Fruit fly (Drosophila melanogaster) whole organism, wandering third instar larva: ENCODE data around the gene sba.

ENCODE experiments used
- Abd-B ChIP-seq: fragments of >200 bp; optimal IDR thresholded peaks from 2 replicates; lab custom pipeline; 2017; ENCODE audit warnings: missing biosample characterization, missing genetic modification characterization
- CG32264 ChIP-seq: fragments of 200-800 bp; sonication (Bioruptor generic); optimal IDR thresholded peaks from 2 replicates; lab custom pipeline; 2016; ENCODE audit warnings: missing biosample characterization, missing genetic modification characterization
- Dfd ChIP-seq: fragments of >200 bp; optimal IDR thresholded peaks from 2 replicates; lab custom pipeline; 2017; ENCODE audit warnings: missing biosample characterization, missing genetic modification characterization
- Dif ChIP-seq: fragments of 200-275, 200-300 bp; sonication (Bioruptor generic); optimal IDR thresholded peaks from 2 replicates; lab custom pipeline; 2018; ENCODE audit warnings: missing biosample characterization, missing genetic modification characterization; ENCODE audit not compliant: partially characterized antibody
- GATAd ChIP-seq: sonication (Bioruptor generic); optimal IDR thresholded peaks from 2 replicates; lab custom pipeline; 2016; ENCODE audit warnings: missing biosample characterization, missing genetic modification characterization
- HLH106 ChIP-seq: fragments of 200-800 bp; optimal IDR thresholded peaks from 3 replicates; lab custom pipeline; 2019; ENCODE audit warnings: missing biosample characterization, mild to moderate bottlenecking, missing genetic modification characterization, moderate library complexity
- Hnf4 ChIP-seq: fragments of 200-800 bp; sonication (Bioruptor generic); optimal IDR thresholded peaks from 2 replicates; lab custom pipeline; 2016; ENCODE audit warnings: missing biosample characterization, mild to moderate bottlenecking, missing genetic modification characterization
- Hr78 ChIP-seq: fragments of >200 bp; optimal IDR thresholded peaks from 2 replicates; lab custom pipeline; 2017; ENCODE audit warnings: missing biosample characterization, missing genetic modification characterization
- Hr83 ChIP-seq: fragments of 200-300 bp; sonication (Bioruptor generic); optimal IDR thresholded peaks from 2 replicates; lab custom pipeline; 2016; ENCODE audit warnings: missing biosample characterization, mild to moderate bottlenecking, missing genetic modification characterization, moderate library complexity; ENCODE audit not compliant: poor library complexity, severe bottlenecking
- Jra ChIP-seq: sonication (Bioruptor generic); optimal IDR thresholded peaks from 2 replicates; lab custom pipeline; 2016; ENCODE audit warnings: missing biosample characterization, missing genetic modification characterization
- Mio ChIP-seq: sonication (Bioruptor generic); optimal IDR thresholded peaks from 2 replicates; lab custom pipeline; 2016; ENCODE audit warnings: missing biosample characterization, missing genetic modification characterization
- Myc ChIP-seq: fragments of >200 bp; optimal IDR thresholded peaks from 2 replicates; lab custom pipeline; 2017
- N ChIP-seq: fragments of >200 bp; optimal IDR thresholded peaks from 2 replicates; lab custom pipeline; 2018; ENCODE audit warnings: missing biosample characterization, missing external identifiers, missing genetic modification characterization
- OdsH ChIP-seq: fragments of 200-800 bp; sonication (Bioruptor generic); optimal IDR thresholded peaks from 2 replicates; lab custom pipeline; 2016; ENCODE audit warnings: missing biosample characterization, mild to moderate bottlenecking, missing genetic modification characterization
- Rel ChIP-seq, 2 experiments: fragments of 200-800 bp; sonication (Bioruptor generic) in 1 of 2; optimal IDR thresholded peaks; 2 replicates in 1 of 2; 3 replicates in 1 of 2; lab custom pipeline; 2016 to 2019; ENCODE audit warnings: mild to moderate bottlenecking in 2 of 2, missing biosample characterization in 2 of 2, missing genetic modification characterization in 2 of 2, moderate library complexity in 1 of 2
- Sp1 ChIP-seq: fragments of 200-800 bp; sonication (Bioruptor generic); optimal IDR thresholded peaks from 3 replicates; lab custom pipeline; 2019; ENCODE audit warnings: missing biosample characterization, mild to moderate bottlenecking, missing genetic modification characterization, moderate library complexity
- Vsx2 ChIP-seq: fragments of 200-300, 225-300 bp; sonication (Bioruptor generic); optimal IDR thresholded peaks from 2 replicates; lab custom pipeline; 2018; ENCODE audit warnings: missing biosample characterization, missing genetic modification characterization; ENCODE audit not compliant: partially characterized antibody
- br ChIP-seq: fragments of 200-800 bp; sonication (Bioruptor generic); optimal IDR thresholded peaks from 2 replicates; lab custom pipeline; 2016; ENCODE audit warnings: missing biosample characterization, missing genetic modification characterization
- brk ChIP-seq: fragments of 200-800 bp; sonication (Bioruptor generic); optimal IDR thresholded peaks from 2 replicates; lab custom pipeline; 2016; ENCODE audit warnings: missing biosample characterization, mild to moderate bottlenecking, missing genetic modification characterization
- dl ChIP-seq, 2 experiments: fragments of 175-275, 200-275 bp in 1 of 2; fragments of 200-275 bp in 1 of 2; sonication (Bioruptor generic); optimal IDR thresholded peaks; lab custom pipeline; 2018; ENCODE audit warnings: mild to moderate bottlenecking in 2 of 2, missing biosample characterization in 2 of 2, missing genetic modification characterization in 2 of 2, moderate library complexity in 2 of 2; ENCODE audit not compliant: partially characterized antibody in 2 of 2, insufficient read depth in 1 of 2
- dmrt93B ChIP-seq: fragments of 200-800 bp; sonication (Bioruptor generic); optimal IDR thresholded peaks from 2 replicates; lab custom pipeline; 2018; ENCODE audit warnings: missing biosample characterization, mild to moderate bottlenecking, missing genetic modification characterization
- dsf ChIP-seq: sonication (Bioruptor generic); optimal IDR thresholded peaks from 2 replicates; lab custom pipeline; 2016; ENCODE audit warnings: missing biosample characterization, missing genetic modification characterization, borderline replicate concordance
- ey ChIP-seq: fragments of 200-800 bp; sonication (Bioruptor generic); optimal IDR thresholded peaks from 2 replicates; lab custom pipeline; 2016; ENCODE audit warnings: missing biosample characterization, missing genetic modification characterization
- foxo ChIP-seq, 2 experiments: fragments of 200-800 bp; sonication (Bioruptor generic); optimal IDR thresholded peaks; 2 replicates in 1 of 2; 3 replicates in 1 of 2; lab custom pipeline; 2016 to 2017; ENCODE audit warnings: missing biosample characterization in 2 of 2, missing genetic modification characterization in 2 of 2
- fru ChIP-seq: fragments of 200-800 bp; sonication (Bioruptor generic); optimal IDR thresholded peaks from 3 replicates; lab custom pipeline; 2016; ENCODE audit warnings: missing biosample characterization, mild to moderate bottlenecking, missing genetic modification characterization
- h ChIP-seq: fragments of 200-800 bp; sonication (Bioruptor generic); optimal IDR thresholded peaks from 3 replicates; lab custom pipeline; 2016; ENCODE audit warnings: missing biosample characterization, mild to moderate bottlenecking, missing genetic modification characterization
- jim ChIP-seq: fragments of 175-275, 200-325 bp; sonication (Bioruptor generic); optimal IDR thresholded peaks from 2 replicates; lab custom pipeline; 2016; ENCODE audit warnings: missing biosample characterization, mild to moderate bottlenecking, missing genetic modification characterization
- lola ChIP-seq: fragments of >200 bp; optimal IDR thresholded peaks from 2 replicates; lab custom pipeline; 2017; ENCODE audit warnings: missing biosample characterization, missing genetic modification characterization
- pan ChIP-seq: fragments of >200 bp; optimal IDR thresholded peaks from 2 replicates; lab custom pipeline; 2017
- psq ChIP-seq: fragments of 200-800 bp; sonication (Bioruptor generic); optimal IDR thresholded peaks from 3 replicates; lab custom pipeline; 2017; ENCODE audit warnings: missing biosample characterization, mild to moderate bottlenecking, missing genetic modification characterization, moderate library complexity
- rgr ChIP-seq: fragments of 200-800 bp; sonication (Bioruptor generic); optimal IDR thresholded peaks from 3 replicates; lab custom pipeline; 2016; ENCODE audit warnings: missing biosample characterization, mild to moderate bottlenecking, missing genetic modification characterization
- sage ChIP-seq: fragments of 200-800 bp; sonication (Bioruptor generic); optimal IDR thresholded peaks from 2 replicates; lab custom pipeline; 2016; ENCODE audit warnings: missing biosample characterization, mild to moderate bottlenecking, missing genetic modification characterization
- tai ChIP-seq: sonication (Bioruptor generic); optimal IDR thresholded peaks from 2 replicates; lab custom pipeline; 2016; ENCODE audit warnings: missing biosample characterization, missing genetic modification characterization
- usp ChIP-seq: fragments of >200 bp; optimal IDR thresholded peaks from 2 replicates; lab custom pipeline; 2017; ENCODE audit warnings: missing biosample characterization, missing genetic modification characterization
- woc ChIP-seq: sonication (Bioruptor generic); optimal IDR thresholded peaks from 2 replicates; lab custom pipeline; 2016; ENCODE audit warnings: missing biosample characterization, mild to moderate bottlenecking, missing genetic modification characterization

Gene sba

dm6 chr3R:23914415-23915041, 8.2 kb downstream of the sba start:
- TF ChIP-seq Sp1 (GFP tag; lab: Kevin White, UChicago) (no peak), Dif (GFP tag; lab: Kevin White, UChicago) (peak; percentile 1), Mio (no peak), usp (no peak), CG32264 (GFP tag; lab: Kevin White, UChicago) (no peak), Vsx2 (GFP tag; lab: Kevin White, UChicago) (peak; percentile 3), Hnf4 (no peak), Myc (lab: Kevin White, UChicago) (no peak), h (GFP tag; lab: Kevin White, UChicago) (no peak)

- TF ChIP-seq Dfd (GFP tag; lab: Kevin White, UChicago) (peak; percentile 41), psq (GFP tag; lab: Kevin White, UChicago) (no peak)
These were observed 10.4 kb downstream of the sba start for dm6 chr3R:23912349-23912748.

- no peak for TF ChIP-seq Hr78 (GFP tag; lab: Kevin White, UChicago)
- TF ChIP-seq Dfd (GFP tag; lab: Kevin White, UChicago) = peak; percentile 11
- TF ChIP-seq, all 38 proteins: peak for 1
These were observed 11.6 kb downstream of the sba start for dm6 chr3R:23911073-23911690.

dm6 chr3R:23910260-23910887, 12.4 kb downstream of the sba start:
- TF ChIP-seq foxo (GFP tag; optimal IDR thresholded peaks at IDR 0.05; lab: Kevin White, UChicago) = no peak
- no peak for TF ChIP-seq Mio
- TF ChIP-seq rgr (GFP tag; lab: Kevin White, UChicago) = no peak
- no peak for TF ChIP-seq Dif (GFP tag; lab: Kevin White, UChicago)
- no peak for TF ChIP-seq pan (lab: Kevin White, UChicago)
- no peak for TF ChIP-seq N (GFP tag; lab: Kevin White, UChicago)
- TF ChIP-seq dsf (GFP tag; lab: Kevin White, UChicago) = no peak
- no peak for TF ChIP-seq Rel (GFP tag; optimal IDR thresholded peaks at IDR 0.05; lab: Kevin White, UChicago)
- TF ChIP-seq Rel (tag; optimal IDR thresholded peaks at IDR 0.05; lab: Kevin White, UChicago) = no peak
- no peak for TF ChIP-seq Jra (GFP tag; lab: Kevin White, UChicago)
- TF ChIP-seq usp = no peak
- no peak for TF ChIP-seq h (GFP tag; lab: Kevin White, UChicago)

dm6 chr3R:23909347-23909862, 13.4 kb downstream of the sba start:
- TF ChIP-seq fru (GFP tag; lab: Kevin White, UChicago) (peak; percentile 53), dsf (GFP tag; lab: Kevin White, UChicago) (no peak), Dif (GFP tag; lab: Kevin White, UChicago) (no peak), pan (lab: Kevin White, UChicago) (no peak), OdsH (peak; percentile 67), Mio (no peak), Hr78 (GFP tag; lab: Kevin White, UChicago) (no peak), GATAd (GFP tag; lab: Kevin White, UChicago) (no peak), psq (GFP tag; lab: Kevin White, UChicago) (peak; percentile 61), h (GFP tag; lab: Kevin White, UChicago) (peak; percentile 75), tai (peak; percentile 71), Sp1 (GFP tag; lab: Kevin White, UChicago) (peak; percentile 62), Jra (GFP tag; lab: Kevin White, UChicago) (peak; percentile 7), N (GFP tag; lab: Kevin White, UChicago) (no peak), Myc (lab: Kevin White, UChicago) (no peak), brk (GFP tag; lab: Kevin White, UChicago) (peak; percentile 49), dmrt93B (GFP tag; lab: Kevin White, UChicago) (peak; percentile 48), Abd-B (GFP tag; lab: Kevin White, UChicago) (no peak), Dfd (GFP tag; lab: Kevin White, UChicago) (no peak), lola (GFP tag; lab: Kevin White, UChicago) (no peak), HLH106 (tag; lab: Kevin White, UChicago) (peak; percentile 55), ey (peak; percentile 63), sage (GFP tag; lab: Kevin White, UChicago) (no peak), Hnf4 (peak; percentile 26), br (GFP tag; lab: Kevin White, UChicago) (peak; percentile 67), Vsx2 (GFP tag; lab: Kevin White, UChicago) (no peak), jim (GFP tag; lab: Kevin White, UChicago) (no peak), foxo (GFP tag; optimal IDR thresholded peaks at IDR 0.05; lab: Kevin White, UChicago) (peak in 1 of 2 experiments; percentile 53), rgr (GFP tag; lab: Kevin White, UChicago) (peak; percentile 72), dl (GFP tag; optimal IDR thresholded peaks at IDR 0.05; lab: Kevin White, UChicago; ENCODE audit: insufficient read depth in 1 of 2, partially characterized antibody in 2 of 2) (no peak), CG32264 (GFP tag; lab: Kevin White, UChicago) (no peak), usp (no peak), Hr83 (GFP tag; lab: Kevin White, UChicago) (no peak), woc (GFP tag; lab: Kevin White, UChicago) (peak; percentile 26)
